Worm (Caenorhabditis elegans): ENCODE measurements around the gene flp-20.
A peak's percentile ranks its signal among the peaks of the same experiment; 100 is the strongest.

flp-20 gene

DNA sequence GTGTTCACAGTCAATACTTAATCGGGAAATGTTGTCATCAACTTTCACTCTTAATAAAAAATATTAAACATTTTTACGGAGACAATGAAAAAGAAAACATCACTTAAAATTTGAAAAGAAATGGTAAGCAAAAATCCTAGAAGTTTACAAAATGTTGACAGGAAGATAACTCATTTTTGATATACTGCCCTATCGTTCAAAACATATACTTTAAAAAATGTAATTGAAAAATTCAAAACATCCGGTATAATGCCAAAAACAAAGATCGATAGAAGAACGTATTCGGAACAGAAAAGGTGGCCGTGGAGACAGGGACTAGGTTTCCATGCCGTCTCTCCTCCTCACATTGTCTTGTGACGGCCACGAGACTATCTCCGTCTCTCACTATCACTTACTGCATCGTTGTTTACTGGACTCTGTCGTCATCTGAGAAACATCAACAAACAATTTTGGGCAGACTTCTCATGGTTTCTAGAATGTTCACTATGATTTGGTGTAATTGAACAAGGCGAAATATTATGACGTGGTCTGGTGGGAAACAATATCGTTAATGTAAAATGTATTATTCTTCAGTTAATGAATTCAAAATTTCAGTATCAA, 2.2 kb downstream of the flp-20 start, which contains the start of gene oga-1 (continued):
- TF ChIP-seq snpc-3.4 (tag; optimal IDR thresholded peaks at IDR 0.05) (no peak), ama-1 (optimal IDR thresholded peaks at IDR 0.05) (no peak), ama-1 (GFP tag; optimal IDR thresholded peaks at IDR 0.05) (no peak), F37B4.10 (GFP tag; IDR thresholded peaks at IDR 0.05) (no peak), hrde-1 (tag; optimal IDR thresholded peaks at IDR 0.05; ENCODE audit: borderline replicate concordance) (no peak), F10E7.11 (tag; optimal IDR thresholded peaks at IDR 0.05) (no peak), fkh-3 (tag; optimal IDR thresholded peaks at IDR 0.05) (no peak), lsl-1 (GFP tag; optimal IDR thresholded peaks at IDR 0.05) (no peak), attf-6 (GFP tag; IDR thresholded peaks at IDR 0.05) (no peak), dox-1 (GFP tag; IDR thresholded peaks at IDR 0.05) (no peak; the same call in 1 of the 2 replicates), dpff-1 (tag; optimal IDR thresholded peaks at IDR 0.05) (no peak), madf-6 (GFP tag; IDR thresholded peaks at IDR 0.05) (no peak), nhr-120 (GFP tag; IDR thresholded peaks at IDR 0.05) (no peak), ets-4 (GFP tag; optimal IDR thresholded peaks at IDR 0.05) (peak; percentile 48), B0035.1 (tag; optimal IDR thresholded peaks at IDR 0.05) (no peak), K11D2.4 (GFP tag; IDR thresholded peaks at IDR 0.05) (peak; percentile 58; the same call in 1 of the 2 replicates), unc-130 (GFP tag; optimal IDR thresholded peaks at IDR 0.05) (no peak), tbp1 (GFP tag; optimal IDR thresholded peaks at IDR 0.05) (no peak), ceh-40 (GFP tag; IDR thresholded peaks at IDR 0.05) (no peak), repo-1 (tag; optimal IDR thresholded peaks at IDR 0.05) (no peak), let-607 (tag; optimal IDR thresholded peaks at IDR 0.05) (peak in 1 of 2 experiments; percentile 17), ceh-79 (tag; optimal IDR thresholded peaks at IDR 0.05) (no peak), ceh-58 (GFP tag; IDR thresholded peaks at IDR 0.05) (no peak), pbrm-1 (GFP tag; IDR thresholded peaks at IDR 0.05) (peak; percentile 67; the same call in 1 of the 2 replicates), Y53F4B.3 (GFP tag; IDR thresholded peaks at IDR 0.05) (no peak), egrh-3 (GFP tag; IDR thresholded peaks at IDR 0.05) (peak; percentile 17; the same call in 1 of the 2 replicates), tlf-1 (GFP tag; optimal IDR thresholded peaks at IDR 0.05) (no peak), pha-4 (tag; optimal IDR thresholded peaks at IDR 0.05) (no peak), lir-1 (GFP tag; conservative IDR thresholded peaks at IDR 0.05) (0 out of 2 replicates have a peak, but pooled peaks have one; percentile 32), bed-2 (GFP tag; IDR thresholded peaks at IDR 0.05) (no peak), cebp-1 (GFP tag; IDR thresholded peaks at IDR 0.05) (no peak; the same call in 1 of the 2 replicates), cebp-1 (tag; optimal IDR thresholded peaks at IDR 0.05) (no peak), dpl-1 (GFP tag; optimal IDR thresholded peaks at IDR 0.05) (no peak), ztf-3 (GFP tag; optimal IDR thresholded peaks at IDR 0.05) (no peak), mcd-1 (GFP tag; IDR thresholded peaks at IDR 0.05) (no peak), lin-35 (GFP tag; optimal IDR thresholded peaks at IDR 0.05) (no peak), egl-18 (GFP tag; IDR thresholded peaks at IDR 0.05) (no peak), nfyb-1 (GFP tag; IDR thresholded peaks at IDR 0.05) (peak; percentile 75; the same call in 1 of the 2 replicates), Y67H2A.10 (GFP tag; conservative IDR thresholded peaks at IDR 0.05) (peak; percentile 57; the same call in 1 of the 2 replicates), cebp-2 (GFP tag; IDR thresholded peaks at IDR 0.05) (no peak), F22D6.2 (tag; optimal IDR thresholded peaks at IDR 0.05) (no peak), rcor-1 (GFP tag; IDR thresholded peaks at IDR 0.05) (0 out of 2 replicates have a peak, but pooled peaks have one; percentile 11), F55B11.4 (tag; optimal IDR thresholded peaks at IDR 0.05; ENCODE audit: borderline replicate concordance, insufficient read depth) (no peak), ccch-3 (GFP tag; optimal IDR thresholded peaks at IDR 0.05) (no peak), F49E8.2 (tag; optimal IDR thresholded peaks at IDR 0.05; ENCODE audit: insufficient read depth) (no peak), lin-40 (tag; optimal IDR thresholded peaks at IDR 0.05) (no peak), hlh-12 (tag; optimal IDR thresholded peaks at IDR 0.05) (no peak), mel-28 (tag; optimal IDR thresholded peaks at IDR 0.05; ENCODE audit: borderline replicate concordance) (no peak)

All from whole organism, young adult.